Fruit fly (Drosophila melanogaster): Measurements from ENCODE around the gene CG7420.

Gene CG7420

DNA sequence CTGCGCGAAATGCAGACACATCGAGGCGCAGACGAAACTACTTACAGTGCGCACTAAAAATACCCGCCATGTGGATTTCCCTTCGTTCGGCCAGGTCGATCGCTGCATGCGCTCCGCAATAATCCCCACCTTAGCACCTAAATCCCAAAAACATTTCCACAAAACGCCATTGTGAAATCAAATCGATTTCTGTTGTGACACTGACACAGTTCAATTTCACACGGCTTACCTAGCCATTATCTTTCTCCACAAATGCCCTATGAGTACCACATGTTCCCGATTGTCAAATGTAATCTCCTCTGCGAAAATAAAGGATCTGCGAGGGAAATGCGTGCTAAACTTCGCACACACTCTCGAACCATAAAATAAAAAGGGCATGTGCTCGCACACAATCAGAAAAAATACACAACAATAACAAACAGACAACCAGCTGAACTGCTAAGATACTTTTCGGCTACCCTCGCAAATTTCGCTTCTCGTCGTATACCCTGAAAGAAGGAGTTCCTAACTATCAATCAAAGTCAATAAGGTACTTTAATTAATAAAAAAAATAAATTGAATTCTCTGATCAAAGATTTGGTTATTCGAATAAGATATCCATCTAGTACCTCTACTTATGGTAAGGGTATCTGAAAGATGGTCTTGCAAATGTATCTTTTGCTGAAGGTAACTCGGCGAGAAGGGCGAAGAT is 16.6 kb downstream of the CG7420 start:
- TF ChIP-seq CTCF (optimal IDR thresholded peaks at IDR 0.05) (no peak), CG8478 (optimal IDR thresholded peaks at IDR 0.05) (no peak)

DNA sequence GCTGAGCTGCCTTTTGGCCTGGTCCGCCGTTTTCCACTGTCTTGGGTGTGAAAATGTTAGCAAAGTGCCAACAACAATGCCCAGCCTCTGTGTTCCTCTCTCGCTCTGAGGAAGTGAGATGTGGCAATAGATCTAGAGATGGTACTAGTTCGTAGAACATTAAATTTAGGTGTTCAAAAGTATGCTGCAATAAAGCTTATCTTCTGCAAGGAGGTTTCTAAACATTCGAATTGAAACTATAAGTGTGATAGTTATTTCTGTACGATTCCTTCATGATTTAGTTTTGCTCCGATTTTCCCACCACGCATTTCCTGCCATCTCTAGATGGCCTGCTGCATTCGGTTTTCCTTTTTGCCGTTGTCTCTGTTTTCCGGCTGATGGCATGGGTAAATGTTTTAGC is 24.2 kb downstream of the CG7420 start:
- TF ChIP-seq CTCF (optimal IDR thresholded peaks at IDR 0.05) (no peak), CG8478 (optimal IDR thresholded peaks at IDR 0.05) (no peak)

DNA sequence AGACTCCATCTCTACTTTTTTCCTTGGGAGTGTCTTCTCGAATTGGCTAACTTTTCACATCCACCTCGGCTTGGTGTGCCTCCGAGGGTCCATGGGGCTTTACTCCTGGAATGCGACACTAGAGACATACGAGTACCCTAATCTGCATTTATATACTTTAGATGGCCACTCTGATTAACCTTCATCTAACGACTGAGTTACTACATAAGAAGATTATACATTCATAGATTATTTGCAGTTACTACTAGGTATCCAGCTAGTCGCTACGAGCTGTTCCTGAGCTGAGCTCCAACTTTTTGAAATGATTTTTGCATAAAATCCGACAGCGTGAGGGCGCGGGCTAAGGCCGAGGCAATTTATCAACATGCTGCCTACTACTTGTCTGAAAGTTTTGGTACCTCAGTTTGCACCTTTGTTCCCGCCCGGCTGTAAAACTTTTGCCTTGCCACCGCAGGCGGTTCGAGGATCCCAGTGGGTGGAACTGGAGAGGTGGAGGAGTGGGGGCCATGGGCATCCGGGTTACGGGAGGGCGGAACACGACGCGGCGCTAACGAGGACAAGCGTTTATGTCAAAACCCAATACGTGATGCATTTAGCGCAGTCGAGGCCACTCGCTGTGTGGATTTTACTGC is 25.7 kb downstream of the CG7420 start:
- no peak for TF ChIP-seq CTCF (optimal IDR thresholded peaks at IDR 0.05)
- no peak for TF ChIP-seq CG8478 (optimal IDR thresholded peaks at IDR 0.05)

DNA sequence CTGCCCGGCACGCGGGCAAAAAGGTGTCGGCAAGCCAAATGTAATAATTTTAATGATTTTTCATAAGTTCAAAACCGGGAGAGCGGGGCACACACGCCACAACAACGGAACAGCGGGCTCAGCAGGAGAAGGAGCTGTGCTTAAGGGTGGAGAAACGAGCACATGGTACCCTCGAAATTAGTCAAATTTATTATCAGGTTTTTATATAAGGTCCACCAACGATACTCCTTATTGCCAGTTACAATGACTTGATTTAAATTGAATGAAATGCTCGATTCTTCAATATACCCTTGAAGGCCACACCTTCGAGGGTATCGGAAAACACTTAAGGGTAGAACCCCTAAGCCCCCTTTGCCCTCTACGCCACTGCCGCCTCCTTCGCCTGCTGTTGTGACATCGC is 29.3 kb downstream of the CG7420 start:
- TF ChIP-seq CTCF (optimal IDR thresholded peaks at IDR 0.05) (no peak), CG8478 (optimal IDR thresholded peaks at IDR 0.05) (no peak)

DNA sequence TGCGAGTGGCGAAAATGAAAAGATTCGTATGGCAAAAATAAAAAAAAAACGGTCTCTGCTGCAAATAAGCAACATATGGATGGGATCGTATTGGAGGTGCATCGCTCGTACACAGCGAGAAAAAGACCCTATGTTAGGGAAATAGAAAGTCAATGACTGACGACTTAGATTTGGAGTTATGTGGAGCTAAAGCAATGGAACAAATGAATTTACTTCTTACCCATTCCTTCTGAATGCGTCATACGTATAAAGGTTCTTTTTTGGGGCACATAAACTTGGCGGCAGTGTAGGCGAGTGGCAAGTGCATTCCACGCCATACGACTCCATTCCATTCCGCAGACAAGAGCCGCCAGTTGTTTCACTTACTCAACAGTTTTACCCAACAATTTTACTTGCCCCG is 31.9 kb downstream of the CG7420 start:
- TF ChIP-seq CG8478 (optimal IDR thresholded peaks at IDR 0.05) (no peak), CTCF (optimal IDR thresholded peaks at IDR 0.05) (no peak)

DNA sequence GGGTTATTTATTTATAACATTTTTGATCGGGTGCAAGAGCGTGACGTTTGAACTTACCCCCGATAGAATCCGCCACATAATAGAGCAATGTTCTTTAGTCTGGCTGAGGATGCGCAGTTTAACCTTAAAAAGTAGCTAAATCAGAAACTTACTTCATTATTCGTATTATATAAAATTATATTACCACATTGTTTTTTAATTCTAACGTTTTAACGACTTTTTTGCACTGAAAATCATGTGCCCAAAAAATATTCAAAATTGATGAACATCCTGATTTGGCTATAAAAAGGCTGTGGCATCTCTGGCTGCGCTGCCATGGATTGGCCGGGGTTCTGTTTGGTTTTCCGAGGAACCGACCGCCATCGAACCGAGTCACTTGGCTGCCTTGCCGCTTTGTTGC is 32.7 kb downstream of the CG7420 start:
- TF ChIP-seq CG8478 (optimal IDR thresholded peaks at IDR 0.05) (no peak), CTCF (optimal IDR thresholded peaks at IDR 0.05) (no peak)

DNA sequence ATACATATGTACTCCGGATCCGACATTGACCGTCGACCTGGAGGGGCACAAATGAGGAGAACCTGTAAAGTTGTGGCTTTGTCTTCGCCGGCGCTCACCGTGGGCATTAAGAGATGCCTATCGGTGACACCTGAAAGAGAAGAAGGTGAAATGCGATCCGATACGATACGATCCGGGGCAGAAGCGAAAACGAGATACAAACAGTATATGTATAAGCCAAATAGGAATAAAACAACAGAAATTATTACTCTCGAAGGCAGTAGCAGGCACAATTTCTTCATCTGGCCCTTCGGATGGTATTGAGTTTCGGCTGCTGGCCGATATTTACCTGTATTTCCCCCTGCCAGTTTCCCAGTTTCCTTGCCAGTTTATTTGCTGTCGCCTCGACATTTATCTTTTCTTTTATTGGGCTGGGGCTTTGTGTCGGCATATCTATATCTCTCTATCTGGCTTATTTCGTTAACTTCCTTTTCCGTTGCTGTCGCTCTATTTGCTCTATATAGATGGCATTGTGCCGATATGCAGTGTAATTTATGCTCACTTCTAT is 39.3 kb downstream of the CG7420 start:
- TF ChIP-seq CG8478 (optimal IDR thresholded peaks at IDR 0.05) = no peak
- TF ChIP-seq CTCF (optimal IDR thresholded peaks at IDR 0.05) = no peak

DNA sequence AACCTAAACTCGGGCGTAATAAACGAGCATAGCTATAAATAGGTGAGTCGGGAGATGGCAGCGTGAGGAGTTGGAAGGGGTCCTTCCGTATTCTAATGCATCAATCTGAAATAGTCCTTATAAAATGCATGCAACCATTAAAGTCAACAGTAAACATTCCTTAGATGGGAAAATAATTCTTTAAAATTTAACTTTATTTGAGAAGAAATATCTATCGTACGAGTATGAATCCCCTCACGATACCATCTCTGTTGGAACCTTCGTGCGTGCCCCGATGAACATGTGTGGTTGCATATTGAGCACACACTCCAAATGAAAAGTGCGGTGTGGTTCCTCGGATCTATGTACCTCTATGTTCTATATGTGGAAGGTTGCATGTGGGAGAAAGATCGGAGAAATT is 40.6 kb downstream of the CG7420 start:
- TF ChIP-seq CTCF (optimal IDR thresholded peaks at IDR 0.05) (no peak), CG8478 (optimal IDR thresholded peaks at IDR 0.05) (no peak)

DNA sequence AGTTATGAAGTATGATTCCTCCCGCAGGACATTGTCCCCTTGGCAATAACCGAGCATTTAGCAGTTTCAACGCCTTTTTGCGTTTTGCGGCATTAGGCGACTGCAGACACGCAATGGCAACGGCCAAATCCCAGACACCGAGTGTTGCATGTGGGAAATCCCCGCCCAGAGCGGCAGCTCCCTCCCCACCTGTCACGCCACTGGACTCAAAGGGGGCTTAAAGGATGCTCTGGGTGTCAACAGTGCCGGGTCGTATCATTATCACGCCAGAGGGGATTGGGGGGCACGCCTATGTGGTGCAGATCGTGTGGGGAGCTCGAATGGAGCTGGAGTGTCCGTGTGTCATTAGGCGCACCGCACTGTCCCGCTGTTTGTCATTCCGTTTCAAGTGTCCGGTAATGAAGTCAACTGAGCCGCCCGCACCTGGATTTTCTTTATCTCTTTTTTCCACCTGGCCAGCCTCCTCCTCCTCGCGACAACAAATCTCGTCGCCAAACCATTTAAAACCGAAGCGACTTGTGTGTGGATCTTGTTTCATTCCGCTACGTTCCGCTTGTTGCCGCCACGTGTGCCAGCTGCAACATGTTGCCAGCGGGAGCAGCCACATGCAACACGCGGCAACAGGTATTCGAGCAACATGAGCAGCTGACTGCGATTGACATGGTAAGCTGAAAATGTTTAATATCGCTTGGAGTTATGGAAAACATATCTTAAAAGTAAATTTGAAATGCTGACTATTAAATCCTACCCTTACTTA is 42.1 kb downstream of the CG7420 start:
- TF ChIP-seq CTCF (optimal IDR thresholded peaks at IDR 0.05) = no peak
- TF ChIP-seq CG8478 (optimal IDR thresholded peaks at IDR 0.05) = no peak

DNA sequence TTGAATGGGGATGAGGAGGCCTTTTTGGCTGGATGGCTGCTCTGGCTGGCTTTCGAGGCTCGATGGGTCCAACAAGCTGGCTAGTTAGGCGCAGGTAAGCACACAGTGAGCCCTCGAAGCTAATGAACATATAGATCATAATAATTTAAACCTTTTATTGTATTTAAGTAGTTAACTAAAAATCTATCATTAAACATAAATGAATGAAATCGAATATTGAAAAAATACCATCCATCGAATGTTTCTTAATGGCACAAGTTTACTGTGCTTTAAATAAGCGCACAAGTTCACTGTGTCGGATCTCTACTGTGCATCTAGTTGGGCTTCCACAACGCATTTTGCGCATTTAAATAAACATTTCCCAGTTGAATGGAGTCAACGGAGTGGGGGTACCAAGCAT is 43.4 kb downstream of the CG7420 start:
- TF ChIP-seq CTCF (optimal IDR thresholded peaks at IDR 0.05) (no peak), CG8478 (optimal IDR thresholded peaks at IDR 0.05) (no peak)

DNA sequence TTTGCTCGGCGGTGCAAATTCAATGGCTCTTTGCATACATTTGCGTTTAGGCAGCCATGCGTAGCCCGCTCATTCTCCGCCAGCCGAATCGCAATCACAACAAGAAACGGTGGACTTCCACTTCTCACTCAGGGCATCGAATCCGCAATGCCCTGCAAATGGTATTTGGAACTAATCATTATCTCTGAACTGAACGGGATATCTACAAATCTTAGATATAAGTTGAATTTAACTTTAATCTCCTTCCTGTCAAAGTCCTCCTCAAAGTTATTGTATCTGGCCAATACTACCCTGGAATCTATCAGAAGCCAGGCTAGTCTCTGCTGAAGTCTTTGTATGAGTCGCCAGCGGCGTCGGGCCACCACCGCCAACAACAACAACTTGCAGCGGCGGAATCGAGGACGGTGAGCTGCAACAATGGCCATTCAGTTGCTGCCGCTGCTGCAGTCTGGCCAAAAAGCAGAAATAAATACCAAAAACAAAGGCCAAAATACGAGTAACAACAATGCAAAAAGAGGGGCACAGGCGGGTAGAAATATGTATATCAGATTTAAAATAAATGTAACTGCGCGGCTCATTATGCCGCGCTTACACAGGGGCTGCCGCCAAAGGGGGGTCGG is 44.0 kb downstream of the CG7420 start:
- TF ChIP-seq CTCF (optimal IDR thresholded peaks at IDR 0.05) = no peak
- no peak for TF ChIP-seq CG8478 (optimal IDR thresholded peaks at IDR 0.05)

DNA sequence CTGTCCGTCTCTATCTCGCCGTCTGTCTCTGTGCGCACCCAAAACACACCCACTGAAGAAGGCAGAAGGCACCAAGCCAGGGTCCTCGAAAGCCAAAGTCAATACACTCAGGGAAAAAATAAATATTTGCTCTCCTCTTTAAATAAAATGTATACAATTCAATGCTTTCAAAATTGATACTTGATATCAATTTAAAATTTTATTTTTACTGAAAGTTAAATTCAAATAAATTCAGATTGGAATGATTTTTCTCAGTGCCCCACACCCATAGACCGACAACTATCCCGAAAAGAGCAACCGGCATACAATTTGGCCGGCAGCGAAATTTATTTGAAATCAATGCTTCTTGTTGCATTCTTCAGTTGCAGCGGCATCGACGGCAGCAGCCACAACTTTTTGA is 45.9 kb downstream of the CG7420 start:
- TF ChIP-seq CG8478 (optimal IDR thresholded peaks at IDR 0.05) = no peak
- no peak for TF ChIP-seq CTCF (optimal IDR thresholded peaks at IDR 0.05)

DNA sequence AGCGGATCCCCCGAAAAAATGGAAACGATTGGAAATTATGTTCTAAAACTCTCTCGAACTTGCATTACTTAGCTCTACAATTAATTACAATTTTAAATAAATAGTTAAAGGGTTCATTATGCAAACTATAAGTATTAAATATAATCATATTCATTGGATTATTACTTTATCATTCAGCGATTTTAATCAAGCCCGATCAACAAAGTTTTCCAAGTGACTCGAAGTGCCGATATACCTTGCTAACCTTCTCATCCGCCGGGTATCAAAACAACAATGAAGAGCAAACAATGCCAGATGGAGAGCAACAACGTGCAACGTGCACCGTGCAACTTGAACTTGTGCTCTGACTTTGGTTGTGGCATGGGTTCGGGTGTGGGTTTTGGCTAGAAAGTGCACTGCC is 46.4 kb downstream of the CG7420 start:
- TF ChIP-seq CTCF (optimal IDR thresholded peaks at IDR 0.05) (no peak), CG8478 (optimal IDR thresholded peaks at IDR 0.05) (no peak)

DNA sequence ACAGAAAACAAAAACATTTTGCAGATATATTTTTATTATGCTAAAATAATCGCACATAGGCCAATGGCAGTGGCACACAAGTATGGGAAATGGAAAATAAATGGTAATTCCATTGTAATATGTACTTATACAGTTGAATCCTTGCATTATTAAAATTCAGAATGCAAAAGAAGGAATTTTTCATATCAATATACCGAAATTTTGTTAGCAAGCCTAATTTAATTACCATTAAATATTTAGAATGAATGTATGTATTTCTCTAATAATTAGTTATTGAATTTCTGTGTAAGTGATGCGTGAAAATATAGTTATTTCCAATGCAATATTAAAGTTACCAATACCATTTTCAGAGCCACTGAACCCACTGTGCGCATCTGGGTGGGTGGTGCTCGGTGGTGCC is 47.2 kb downstream of the CG7420 start:
- TF ChIP-seq CG8478 (optimal IDR thresholded peaks at IDR 0.05) = no peak
- no peak for TF ChIP-seq CTCF (optimal IDR thresholded peaks at IDR 0.05)
